Worm (Caenorhabditis elegans): ENCODE measurements around the gene clec-178.

Gene clec-178

DNA sequence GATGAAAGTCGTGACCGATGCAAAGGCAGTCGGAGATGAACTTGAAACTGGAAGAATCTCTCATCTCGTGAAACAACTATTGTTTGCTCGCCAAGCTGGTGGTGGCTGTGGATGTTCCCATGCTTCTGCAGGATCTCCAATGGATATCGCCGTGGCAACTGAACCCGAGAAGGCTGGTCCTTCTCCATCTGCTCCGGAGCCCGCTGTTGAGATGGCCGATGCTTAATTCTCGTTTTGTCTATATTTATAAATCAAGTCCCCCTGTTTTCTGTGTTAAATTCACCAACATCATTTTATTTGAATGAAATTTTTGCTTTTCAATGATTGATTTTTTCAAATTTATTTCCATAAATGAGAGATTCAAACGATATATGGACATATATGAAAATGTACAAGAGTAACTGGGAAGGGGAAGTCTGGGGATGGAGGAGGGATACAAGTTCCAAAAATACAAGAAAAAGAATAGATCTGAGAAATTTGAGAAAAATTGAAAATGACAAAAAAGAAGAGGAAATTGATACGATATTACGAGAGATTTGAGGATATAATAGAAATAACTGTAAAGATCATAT, 2.9 kb upstream of the clec-178 start (continued):
- TF ChIP-seq ztf-7 (tag; optimal IDR thresholded peaks at IDR 0.05) (no peak), ceh-20 (GFP tag; IDR thresholded peaks at IDR 0.05) (peak; percentile 55), lir-3 (tag; optimal IDR thresholded peaks at IDR 0.05) (no peak), lsy-2 (tag; optimal IDR thresholded peaks at IDR 0.05) (no peak), nhr-48 (tag; optimal IDR thresholded peaks at IDR 0.05) (no peak), madf-9 (GFP tag; conservative IDR thresholded peaks at IDR 0.05) (no peak), ama-1 (optimal IDR thresholded peaks at IDR 0.05) (no peak), mxl-3 (GFP tag; optimal IDR thresholded peaks at IDR 0.05) (no peak), nhr-77 (tag; optimal IDR thresholded peaks at IDR 0.05) (no peak), daf-19 (GFP tag; conservative IDR thresholded peaks at IDR 0.05) (no peak), lin-38 (GFP tag; IDR thresholded peaks at IDR 0.05) (peak; percentile 45), cey-2 (tag; optimal IDR thresholded peaks at IDR 0.05; ENCODE audit: borderline replicate concordance, insufficient read depth) (no peak), fos-1 (tag; optimal IDR thresholded peaks at IDR 0.05) (no peak), tag-97 (GFP tag; IDR thresholded peaks at IDR 0.05) (no peak), nhr-10 (tag; optimal IDR thresholded peaks at IDR 0.05) (no peak), nhr-76 (tag; optimal IDR thresholded peaks at IDR 0.05) (no peak), snpc-4 (tag; optimal IDR thresholded peaks at IDR 0.05) (no peak), nhr-237 (tag; optimal IDR thresholded peaks at IDR 0.05) (no peak), ZK546.5 (tag; optimal IDR thresholded peaks at IDR 0.05) (no peak), pqm-1 (tag; optimal IDR thresholded peaks at IDR 0.05) (no peak), dmd-9 (GFP tag; IDR thresholded peaks at IDR 0.05) (no peak), mes-2 (tag; optimal IDR thresholded peaks at IDR 0.05; ENCODE audit: poor library complexity, severe bottlenecking) (no peak), php-3 (GFP tag; IDR thresholded peaks at IDR 0.05) (no peak), tra-1 (GFP tag; IDR thresholded peaks at IDR 0.05) (no peak), D1046.2 (GFP tag; IDR thresholded peaks at IDR 0.05) (no peak), ZK337.2 (GFP tag; IDR thresholded peaks at IDR 0.05) (no peak), lin-1 (GFP tag; IDR thresholded peaks at IDR 0.05) (no peak), R02D3.7 (tag; optimal IDR thresholded peaks at IDR 0.05) (no peak), spr-3 (GFP tag; optimal IDR thresholded peaks at IDR 0.05) (no peak), ctbp-1 (GFP tag; IDR thresholded peaks at IDR 0.05) (peak; percentile 25; the same call in 1 of the 2 replicates), pha-4 (GFP tag; IDR thresholded peaks at IDR 0.05) (peak; percentile 22), pha-4 (tag; optimal IDR thresholded peaks at IDR 0.05) (no peak), Y75B8A.6 (GFP tag; IDR thresholded peaks at IDR 0.05) (no peak), arid-1 (GFP tag; conservative IDR thresholded peaks at IDR 0.05) (no peak), F10B5.3 (tag; optimal IDR thresholded peaks at IDR 0.05) (no peak), ztf-11 (tag; optimal IDR thresholded peaks at IDR 0.05) (no peak), nhr-11 (tag; optimal IDR thresholded peaks at IDR 0.05) (no peak), Y105C5A.15 (GFP tag; IDR thresholded peaks at IDR 0.05) (peak; percentile 62; the same call in 1 of the 2 replicates), spr-1 (tag; optimal IDR thresholded peaks at IDR 0.05) (no peak), nhr-111 (GFP tag; optimal IDR thresholded peaks at IDR 0.05) (no peak), snpc-1.2 (GFP tag; IDR thresholded peaks at IDR 0.05) (no peak), hlh-11 (tag; optimal IDR thresholded peaks at IDR 0.05) (no peak), zag-1 (tag; optimal IDR thresholded peaks at IDR 0.05) (no peak), egl-43 (GFP tag; IDR thresholded peaks at IDR 0.05) (no peak), zip-11 (GFP tag; IDR thresholded peaks at IDR 0.05) (no peak), T26A8.4 (GFP tag; IDR thresholded peaks at IDR 0.05) (peak; percentile 39; the same call in 1 of the 2 replicates), Y5F2A.4 (GFP tag; optimal IDR thresholded peaks at IDR 0.05) (no peak), nhr-25 (tag; optimal IDR thresholded peaks at IDR 0.05; ENCODE audit: borderline replicate concordance, insufficient read depth) (no peak), aly-2 (tag; optimal IDR thresholded peaks at IDR 0.05) (no peak), nhr-41 (GFP tag; IDR thresholded peaks at IDR 0.05) (no peak), T20F7.1 (GFP tag; optimal IDR thresholded peaks at IDR 0.05) (peak; percentile 60)
